Fruit fly (Drosophila melanogaster) whole organism, adult: ENCODE measurements around the gene CG42729.

Source experiments
- Clk ChIP-seq: fragments of 200-800 bp; sonication (Bioruptor generic); optimal IDR thresholded peaks from 2 replicates; lab custom pipeline; 2017; ENCODE audit warnings: missing biosample characterization, missing genetic modification characterization
- Crg-1 ChIP-seq: fragments of 200-800 bp; sonication (Bioruptor generic); optimal IDR thresholded peaks from 2 replicates; lab custom pipeline; 2016; ENCODE audit warnings: missing biosample characterization, missing genetic modification characterization
- Mnt ChIP-seq: fragments of 200-800 bp; sonication (Bioruptor generic); optimal IDR thresholded peaks from 2 replicates; lab custom pipeline; 2016; ENCODE audit warnings: missing biosample characterization, mild to moderate bottlenecking, missing genetic modification characterization
- bab1 ChIP-seq: fragments of 200-800 bp; sonication (Bioruptor generic); optimal IDR thresholded peaks from 3 replicates; lab custom pipeline; 2019; ENCODE audit warnings: missing biosample characterization, mild to moderate bottlenecking, missing genetic modification characterization, moderate library complexity
- toe ChIP-seq: fragments of 200-800 bp; sonication (Bioruptor generic); optimal IDR thresholded peaks from 2 replicates; lab custom pipeline; 2016; ENCODE audit warnings: missing biosample characterization, missing genetic modification characterization

- TF ChIP-seq Crg-1 (no peak), Clk (no peak), toe (GFP tag; lab: Kevin White, UChicago) (no peak), Mnt (no peak), bab1 (no peak)
Observed at dm6 chr3L:15530638-15531225, 3.4 kb upstream of the CG42729 start.
